Fruit fly (Drosophila melanogaster): ENCODE results near the gene CG4598.

DNA sequence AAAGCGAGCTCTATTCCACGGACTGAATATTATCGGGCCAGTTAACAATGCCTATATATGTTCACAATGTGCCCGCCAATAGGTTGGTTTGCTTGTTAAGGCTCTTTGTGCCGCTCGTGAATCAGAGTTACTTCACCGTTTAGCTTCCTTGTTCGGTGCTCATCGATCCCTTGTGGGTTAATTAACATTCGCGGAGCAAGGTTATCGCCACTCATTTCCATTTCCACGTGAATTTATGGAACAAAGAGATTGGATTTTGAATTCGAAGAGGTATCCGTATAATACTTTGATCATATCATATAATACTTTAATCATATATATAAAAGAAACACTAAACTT lies 30.1 kb downstream of the CG4598 start:
- no peak for TF ChIP-seq CG13204 (GFP tag; optimal IDR thresholded peaks at IDR 0.05)
- no peak for TF ChIP-seq Ets98B (GFP tag; IDR thresholded peaks at IDR 0.05)
- TF ChIP-seq CG34367 (tag; optimal IDR thresholded peaks at IDR 0.05), result no peak
- no peak for TF ChIP-seq CG32121 (GFP tag; IDR thresholded peaks at IDR 0.05)
- TF ChIP-seq CG9948 (tag; optimal IDR thresholded peaks at IDR 0.05), result no peak
- TF ChIP-seq Snoo (tag; optimal IDR thresholded peaks at IDR 0.05), result no peak
- no peak for TF ChIP-seq CG10348 (GFP tag; IDR thresholded peaks at IDR 0.05)

Measured in whole organism, pupa.